Fruit fly (Drosophila melanogaster) whole organism, embryonic: ENCODE data around the gene Hasp.
A peak's percentile ranks its signal among the peaks of the same experiment; 100 is the strongest.

Source experiments
- Awh ChIP-seq: fragments of 200-800 bp; sonication (Bioruptor generic); IDR thresholded peaks from 2 replicates; pipeline ENCODE4, ENCODE4 v1.3.6; 2022; ENCODE audit warnings: missing biosample characterization, missing genetic modification characterization
- Bteb2 ChIP-seq: fragments of 200-800 bp; sonication (Bioruptor generic); optimal IDR thresholded peaks from 2 replicates; lab custom pipeline; 2016; ENCODE audit warnings: missing biosample characterization, missing genetic modification characterization
- CG10147 ChIP-seq: fragments of 200-800 bp; sonication (Bioruptor generic); optimal IDR thresholded peaks from 2 replicates; lab custom pipeline; 2019; ENCODE audit warnings: missing biosample characterization, mild to moderate bottlenecking, missing genetic modification characterization, moderate library complexity
- CG10321 ChIP-seq: fragments of 200-800 bp; sonication (Bioruptor generic); IDR thresholded peaks from 2 replicates; pipeline ENCODE4 v1.3.6; 2022; ENCODE audit warnings: missing biosample characterization, missing genetic modification characterization
- CG10366 ChIP-seq: fragments of 200-800 bp; sonication (Bioruptor generic); IDR thresholded peaks from 2 replicates; pipeline ENCODE4 v1.3.6; 2022; ENCODE audit warnings: missing biosample characterization, missing genetic modification characterization
- CG10462 ChIP-seq: fragments of 200-800 bp; sonication (Bioruptor generic); optimal IDR thresholded peaks from 2 replicates; lab custom pipeline; 2016; ENCODE audit warnings: missing biosample characterization, missing genetic modification characterization
- CG10979 ChIP-seq: fragments of 200-800 bp; sonication (Bioruptor generic); optimal IDR thresholded peaks from 2 replicates; lab custom pipeline; 2018; ENCODE audit warnings: missing biosample characterization, mild to moderate bottlenecking, missing genetic modification characterization, moderate library complexity
- CG11696 ChIP-seq: fragments of 200-800 bp; sonication (Bioruptor generic); IDR thresholded peaks from 2 replicates; pipeline ENCODE4 v1.3.6; 2022; ENCODE audit warnings: missing biosample characterization, missing genetic modification characterization
- CG12155 ChIP-seq: fragments of 200-800 bp; sonication (Bioruptor generic); optimal IDR thresholded peaks from 3 replicates; lab custom pipeline; 2016; ENCODE audit warnings: missing biosample characterization, missing genetic modification characterization
- CG12299 ChIP-seq: fragments of 200-800 bp; sonication (Bioruptor generic); optimal IDR thresholded peaks from 2 replicates; lab custom pipeline; 2018; ENCODE audit warnings: missing biosample characterization, mild to moderate bottlenecking, missing genetic modification characterization
- CG13296 ChIP-seq: fragments of 200-800 bp; sonication (Bioruptor generic); optimal IDR thresholded peaks from 3 replicates; lab custom pipeline; 2018; ENCODE audit warnings: missing biosample characterization, mild to moderate bottlenecking, missing genetic modification characterization
- CG14014 ChIP-seq: fragments of 200-800 bp; sonication (Bioruptor generic); IDR thresholded peaks from 2 replicates; pipeline ENCODE4 v1.3.6; 2022; ENCODE audit warnings: missing biosample characterization, missing genetic modification characterization
- CG14667 ChIP-seq: fragments of 200-800 bp; sonication (Bioruptor generic); IDR thresholded peaks from 2 replicates; pipeline ENCODE4 v1.3.6; 2022; ENCODE audit warnings: missing biosample characterization, missing genetic modification characterization
- CG14860 ChIP-seq: fragments of 200-800 bp; sonication (Bioruptor generic); IDR thresholded peaks from 3 replicates; pipeline ENCODE4 v1.3.6; 2022; ENCODE audit warnings: missing biosample characterization, missing genetic modification characterization; ENCODE audit not compliant: partially characterized antibody
- CG17186 ChIP-seq: fragments of 200-800 bp; sonication (Bioruptor generic); optimal IDR thresholded peaks from 3 replicates; lab custom pipeline; 2017; ENCODE audit warnings: missing biosample characterization, missing genetic modification reagents, missing genetic modification characterization
- CG17359 ChIP-seq: fragments of 200-800 bp; sonication (Bioruptor generic); optimal IDR thresholded peaks from 3 replicates; lab custom pipeline; 2018; ENCODE audit warnings: missing biosample characterization, mild to moderate bottlenecking, missing genetic modification characterization, moderate library complexity
- CG17568 ChIP-seq: fragments of 200-800 bp; sonication (Bioruptor generic); optimal IDR thresholded peaks from 2 replicates; lab custom pipeline; 2018; ENCODE audit warnings: missing biosample characterization, mild to moderate bottlenecking, missing genetic modification characterization, moderate library complexity
- CG1792 ChIP-seq: fragments of 200-800 bp; sonication (Bioruptor generic); optimal IDR thresholded peaks from 2 replicates; lab custom pipeline; 2016; ENCODE audit warnings: missing biosample characterization, missing genetic modification characterization
- CG2120 ChIP-seq: fragments of 200-800 bp; sonication (Bioruptor generic); optimal IDR thresholded peaks from 3 replicates; lab custom pipeline; 2016; ENCODE audit warnings: missing biosample characterization, missing genetic modification characterization
- CG6254 ChIP-seq: fragments of 200-800 bp; sonication (Bioruptor generic); optimal IDR thresholded peaks from 3 replicates; lab custom pipeline; 2017; ENCODE audit warnings: mild to moderate bottlenecking, missing biosample characterization, missing genetic modification reagents, missing genetic modification characterization
- CG9727 ChIP-seq: fragments of 200-800 bp; sonication (Bioruptor generic); optimal IDR thresholded peaks from 3 replicates; lab custom pipeline; 2017; ENCODE audit warnings: missing biosample characterization, mild to moderate bottlenecking, missing genetic modification characterization
- CG9817 ChIP-seq: fragments of 200-800 bp; sonication (Bioruptor generic); optimal IDR thresholded peaks from 2 replicates; lab custom pipeline; 2018; ENCODE audit warnings: missing biosample characterization, mild to moderate bottlenecking, missing genetic modification characterization, moderate library complexity
- CG9932 ChIP-seq: fragments of 200-800 bp; sonication (Bioruptor generic); IDR thresholded peaks from 2 replicates; pipeline ENCODE4 v1.3.6; 2022; ENCODE audit warnings: missing biosample characterization, missing genetic modification characterization
- Drgx ChIP-seq: fragments of 200-800 bp; sonication (Bioruptor generic); IDR thresholded peaks from 2 replicates; pipeline ENCODE4 v1.3.6; 2022; ENCODE audit warnings: missing biosample characterization, missing genetic modification characterization
- Gsc ChIP-seq: fragments of 200-800 bp; sonication (Bioruptor generic); IDR thresholded peaks from 2 replicates; pipeline ENCODE4 v1.3.6; 2022; ENCODE audit warnings: missing biosample characterization, missing genetic modification characterization
- HLH4C ChIP-seq: fragments of 200-800 bp; sonication (Bioruptor generic); IDR thresholded peaks from 3 replicates; pipeline ENCODE4 v1.3.6; 2022; ENCODE audit warnings: missing biosample characterization, missing genetic modification characterization; ENCODE audit not compliant: partially characterized antibody
- HmgZ ChIP-seq: fragments of 200-800 bp; sonication (Bioruptor generic); optimal IDR thresholded peaks from 2 replicates; lab custom pipeline; 2018; ENCODE audit warnings: missing biosample characterization, mild to moderate bottlenecking, missing genetic modification characterization
- Med ChIP-seq: fragments of 200-800 bp; sonication (Bioruptor generic); peaks from one replicate; lab custom pipeline; 2016; ENCODE audit warnings: missing biosample characterization, missing genetic modification characterization, mild to moderate bottlenecking, inconsistent platforms, moderate library complexity
- Mes4 ChIP-seq: fragments of 200-800 bp; sonication (Bioruptor generic); optimal IDR thresholded peaks from 2 replicates; lab custom pipeline; 2016; ENCODE audit warnings: missing biosample characterization, missing genetic modification characterization
- Pdp1 ChIP-seq, 2 experiments: fragments of 200-800 bp; sonication (Bioruptor generic); optimal IDR thresholded peaks; 3 replicates each; lab custom pipeline; 2016; ENCODE audit warnings: missing biosample characterization in 2 of 2, missing genetic modification characterization in 2 of 2, mild to moderate bottlenecking in 1 of 2, moderate library complexity in 1 of 2
- Stat92E ChIP-seq, 3 experiments: fragments of >200 bp in 2 of 3; fragments of 200-800 bp in 1 of 3; sonication (Bioruptor generic) in 1 of 3; optimal IDR thresholded peaks; 2 replicates each; lab custom pipeline; 2017 to 2019; ENCODE audit warnings: missing biosample characterization in 3 of 3, missing genetic modification characterization in 3 of 3, mild to moderate bottlenecking in 1 of 3, moderate library complexity in 1 of 3
- Tbp ChIP-seq: fragments of >200 bp; optimal IDR thresholded peaks from 2 replicates; lab custom pipeline; 2018; ENCODE audit warnings: missing biosample characterization, missing genetic modification characterization
- YL-1 ChIP-seq: fragments of 200-800 bp; sonication (Bioruptor generic); optimal IDR thresholded peaks from 3 replicates; lab custom pipeline; 2017; ENCODE audit warnings: missing biosample characterization, mild to moderate bottlenecking, missing genetic modification characterization
- bsh ChIP-seq, 2 experiments: fragments of 200-800 bp; sonication (Bioruptor generic); optimal IDR thresholded peaks; 2 replicates each; lab custom pipeline; 2017 to 2018; ENCODE audit warnings: mild to moderate bottlenecking in 2 of 2, missing biosample characterization in 2 of 2, missing genetic modification characterization in 2 of 2, moderate library complexity in 1 of 2
- corto ChIP-seq: fragments of 200-800 bp; sonication (Bioruptor generic); optimal IDR thresholded peaks from 2 replicates; lab custom pipeline; 2016; ENCODE audit warnings: missing biosample characterization, mild to moderate bottlenecking, missing genetic modification characterization, moderate library complexity
- dimm ChIP-seq: fragments of 200-800 bp; sonication (Bioruptor generic); IDR thresholded peaks from 2 replicates; pipeline ENCODE4 v1.3.6; 2022; ENCODE audit warnings: missing biosample characterization, missing genetic modification characterization
- dmrt99B ChIP-seq: fragments of 200-800 bp; sonication (Bioruptor generic); optimal IDR thresholded peaks from 2 replicates; lab custom pipeline; 2018; ENCODE audit warnings: missing biosample characterization, mild to moderate bottlenecking, missing genetic modification characterization, moderate library complexity
- ewg ChIP-seq: fragments of 200-800 bp; sonication (Bioruptor generic); optimal IDR thresholded peaks from 3 replicates; lab custom pipeline; 2017; ENCODE audit warnings: mild to moderate bottlenecking, missing biosample characterization, missing genetic modification reagents, missing genetic modification characterization
- fd96Cb ChIP-seq: fragments of 200-800 bp; sonication (Bioruptor generic); optimal IDR thresholded peaks from 2 replicates; lab custom pipeline; 2018; ENCODE audit warnings: missing biosample characterization, mild to moderate bottlenecking, missing genetic modification characterization, moderate library complexity
- grn ChIP-seq: fragments of 200-800 bp; sonication (Bioruptor generic); optimal IDR thresholded peaks from 3 replicates; lab custom pipeline; 2017; ENCODE audit warnings: missing biosample characterization, missing genetic modification characterization
- jing ChIP-seq: fragments of 200-800 bp; sonication (Bioruptor generic); optimal IDR thresholded peaks from 2 replicates; lab custom pipeline; 2018; ENCODE audit warnings: missing biosample characterization, mild to moderate bottlenecking, missing genetic modification characterization
- kah ChIP-seq: fragments of 200-800 bp; sonication (Bioruptor generic); optimal IDR thresholded peaks from 2 replicates; lab custom pipeline; 2018; ENCODE audit warnings: missing biosample characterization, mild to moderate bottlenecking, missing genetic modification characterization
- lilli ChIP-seq: fragments of 200-800 bp; sonication (Bioruptor generic); optimal IDR thresholded peaks from 3 replicates; lab custom pipeline; 2016; ENCODE audit warnings: missing biosample characterization, missing genetic modification characterization
- lola ChIP-seq, 3 experiments: fragments of >200 bp in 2 of 3; fragments of 200-800 bp in 1 of 3; sonication (Bioruptor generic) in 1 of 3; optimal IDR thresholded peaks; 2 replicates each; lab custom pipeline; 2017 to 2019; ENCODE audit warnings: missing biosample characterization in 3 of 3, missing genetic modification characterization in 3 of 3, mild to moderate bottlenecking in 1 of 3, moderate library complexity in 1 of 3
- sens ChIP-seq: fragments of 200-800 bp; sonication (Bioruptor generic); peaks from one replicate; lab custom pipeline; 2016; ENCODE audit warnings: missing biosample characterization, missing genetic modification characterization
- ssp ChIP-seq: fragments of 200-800 bp; sonication (Bioruptor generic); IDR thresholded peaks from 2 replicates; pipeline ENCODE4 v1.3.6; 2022; ENCODE audit warnings: missing biosample characterization, missing genetic modification characterization
- tup ChIP-seq: fragments of 200-800 bp; sonication (Bioruptor generic); optimal IDR thresholded peaks from 2 replicates; lab custom pipeline; 2016; ENCODE audit warnings: missing biosample characterization, mild to moderate bottlenecking, missing genetic modification characterization, moderate library complexity
- unpg ChIP-seq: fragments of 200-800 bp; sonication (Bioruptor generic); optimal IDR thresholded peaks from 3 replicates; lab custom pipeline; 2018; ENCODE audit warnings: missing biosample characterization, mild to moderate bottlenecking, missing genetic modification characterization, moderate library complexity
- zen ChIP-seq: fragments of 200-800 bp; sonication (Bioruptor generic); optimal IDR thresholded peaks from 3 replicates; lab custom pipeline; 2018; ENCODE audit warnings: missing biosample characterization, mild to moderate bottlenecking, missing genetic modification characterization, moderate library complexity

Gene Hasp

dm6 chr2L:19542268-19542773 is 25.3 kb upstream of the Hasp start (continued):
- TF ChIP-seq unpg (GFP tag; lab: Kevin White, UChicago) (no peak), CG14860 (peak; percentile 91), dmrt99B (tag; lab: Kevin White, UChicago) (no peak), Med (peak; percentile 59), HLH4C (GFP tag; lab: Robert Waterston, UW) (peak; percentile 95), CG12299 (tag; lab: Kevin White, UChicago) (no peak), CG14014 (GFP tag; lab: Robert Waterston, UW) (no peak), CG9817 (no peak), HmgZ (tag; lab: Kevin White, UChicago) (peak; percentile 71), CG10462 (no peak), CG14667 (GFP tag; lab: Robert Waterston, UW) (no peak), Drgx (no peak), CG17359 (no peak), CG10979 (no peak), Bteb2 (GFP tag; lab: Kevin White, UChicago) (no peak), Tbp (GFP tag; lab: Kevin White, UChicago) (no peak), grn (peak; percentile 62), ewg (no peak), YL-1 (GFP tag; lab: Kevin White, UChicago) (peak; percentile 78), bsh (GFP tag; optimal IDR thresholded peaks at IDR 0.05; lab: Kevin White, UChicago) (peak in 1 of 2 experiments; percentile 12), Stat92E (GFP tag; optimal IDR thresholded peaks at IDR 0.05; lab: Kevin White, UChicago) (peak in 1 of 3 experiments; percentile 35), sens (peak; percentile 60)

- TF ChIP-seq CG1792 (GFP tag; lab: Kevin White, UChicago) = no peak
- TF ChIP-seq CG10147 (GFP tag; lab: Kevin White, UChicago) = no peak
- no peak for TF ChIP-seq CG10979
- TF ChIP-seq CG17186 (GFP tag; lab: Kevin White, UChicago) = no peak
- TF ChIP-seq kah = no peak
- no peak for TF ChIP-seq CG10366
- TF ChIP-seq Mes4 (GFP tag; lab: Kevin White, UChicago) = no peak
- no peak for TF ChIP-seq zen
- TF ChIP-seq tup (GFP tag; lab: Kevin White, UChicago) = no peak
- no peak for TF ChIP-seq ssp (GFP tag; lab: Robert Waterston, UW)
- no peak for TF ChIP-seq Gsc (GFP tag; lab: Robert Waterston, UW)
- TF ChIP-seq fd96Cb (tag; lab: Kevin White, UChicago) = no peak
- no peak for TF ChIP-seq dimm
- TF ChIP-seq corto = no peak
These were observed 23.3 kb upstream of the Hasp start, which contains the start of gene CG13081 for dm6 chr2L:19540307-19540706. CG13081 (plus strand) TSS chr2L:19540607.

DNA sequence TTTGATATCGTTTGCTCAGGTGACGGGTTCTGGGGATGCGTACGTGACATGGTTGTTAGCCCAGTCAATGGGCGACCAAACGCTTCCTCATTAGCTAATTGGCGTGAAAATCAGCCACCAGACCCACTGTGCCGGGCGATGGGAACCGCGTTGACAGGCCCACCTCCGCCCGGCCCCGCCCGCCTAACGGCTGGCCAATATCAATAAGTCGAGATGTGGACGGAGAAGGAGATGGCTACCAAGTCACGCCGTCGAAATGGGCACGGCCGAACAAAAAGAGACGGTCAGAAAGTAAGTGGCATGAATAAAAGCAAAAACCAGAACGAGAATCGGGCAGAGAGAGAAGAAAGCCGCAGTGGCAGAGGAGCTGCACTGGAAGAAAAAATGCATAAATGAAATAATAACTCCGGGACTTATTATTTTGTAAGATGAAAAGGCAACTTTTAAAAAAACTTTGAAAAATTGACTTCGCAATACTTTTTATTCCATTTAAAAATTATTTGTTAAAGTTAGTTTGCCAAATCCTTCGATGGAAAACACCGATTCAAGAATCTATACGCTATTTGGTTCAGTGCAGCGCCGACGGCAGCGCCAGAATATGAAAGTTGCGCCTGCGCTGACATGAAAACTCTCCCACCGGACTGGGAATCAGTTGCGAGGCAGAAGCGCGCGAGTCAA is 20.9 kb upstream of the Hasp start, which contains the start of gene CG13082:
Gene CG13082, plus strand, starts transcription at position 647 of the 678 bp plus-strand sequence.
- TF ChIP-seq CG14667 (GFP tag; lab: Robert Waterston, UW) (no peak), Awh (GFP tag; lab: Robert Waterston, UW) (peak; percentile 27; the same call in 1 of the 2 replicates), Pdp1 (GFP tag; optimal IDR thresholded peaks at IDR 0.05; lab: Kevin White, UChicago) (peak; percentile 13 to 23), CG10321 (GFP tag; lab: Robert Waterston, UW) (no peak), CG9727 (GFP tag; lab: Kevin White, UChicago) (peak; percentile 58), CG6254 (GFP tag; lab: Kevin White, UChicago) (peak; percentile 76), CG17568 (GFP tag; lab: Kevin White, UChicago) (peak; percentile 5), CG9932 (GFP tag; lab: Robert Waterston, UW) (no peak), CG12155 (peak; percentile 10), CG13296 (GFP tag; lab: Kevin White, UChicago) (no peak), jing (no peak), lola (GFP tag; optimal IDR thresholded peaks at IDR 0.05; lab: Kevin White, UChicago) (peak in 1 of 3 experiments; percentile 80), CG2120 (GFP tag; lab: Kevin White, UChicago) (no peak), lilli (GFP tag; lab: Kevin White, UChicago) (peak; percentile 29), CG11696 (GFP tag; lab: Robert Waterston, UW) (no peak)
